Worm (Caenorhabditis elegans): Measurements from ENCODE around the gene H10D18.1.

The H10D18.1 gene

DNA sequence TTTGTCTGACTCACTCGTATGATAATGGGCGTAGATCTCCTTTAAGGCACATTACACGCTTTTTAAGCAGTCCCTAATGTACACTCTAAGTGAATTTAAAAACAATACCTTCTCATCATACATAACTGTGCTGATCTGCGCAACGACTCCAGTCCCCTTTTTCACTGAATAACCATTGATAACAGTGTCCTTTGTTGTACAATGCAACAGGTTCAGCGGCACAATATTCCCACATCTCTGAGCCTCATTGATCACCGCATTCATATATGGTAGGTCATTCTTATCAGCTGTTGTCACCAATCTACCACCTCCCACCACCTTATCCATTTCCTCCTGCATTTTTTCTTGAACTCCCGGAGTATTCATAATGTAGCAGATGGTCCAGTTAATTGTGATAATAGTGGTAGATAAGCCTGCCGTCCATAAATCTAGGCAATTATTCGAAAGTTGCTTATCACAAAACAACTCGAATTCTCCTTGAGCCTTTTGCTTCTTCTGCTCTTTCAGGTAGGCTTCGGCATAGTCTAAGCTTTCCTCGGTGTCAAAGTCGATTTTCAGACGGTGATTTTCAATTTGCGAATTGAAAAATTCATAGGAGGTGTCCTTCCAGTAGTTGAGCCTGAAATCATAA, 13.1 kb upstream of the H10D18.1 start:
- TF ChIP-seq him-1 (tag; optimal IDR thresholded peaks at IDR 0.05): no peak
- TF ChIP-seq W03F9.2 (tag; optimal IDR thresholded peaks at IDR 0.05): no peak
- no peak for TF ChIP-seq dao-5 (tag; optimal IDR thresholded peaks at IDR 0.05)

ce11 chrV:3803343-3803742, 11.7 kb upstream of the H10D18.1 start, which contains the start of gene cyp-33C8:
Gene cyp-33C8, minus strand, starts transcription at chrV:3803542.
- TF ChIP-seq him-1 (tag; optimal IDR thresholded peaks at IDR 0.05) (no peak), dao-5 (tag; optimal IDR thresholded peaks at IDR 0.05) (no peak), W03F9.2 (tag; optimal IDR thresholded peaks at IDR 0.05) (no peak)

- TF ChIP-seq him-1 (tag; optimal IDR thresholded peaks at IDR 0.05): no peak
- TF ChIP-seq dao-5 (tag; optimal IDR thresholded peaks at IDR 0.05): no peak
- TF ChIP-seq W03F9.2 (tag; optimal IDR thresholded peaks at IDR 0.05): no peak
Observed at ce11 chrV:3805499-3805898, 9.5 kb upstream of the H10D18.1 start, which contains the start of gene R08F11.4. Gene R08F11.4, minus strand, starts transcription at chrV:3805527.

- TF ChIP-seq him-1 (tag; optimal IDR thresholded peaks at IDR 0.05): no peak
- TF ChIP-seq dao-5 (tag; optimal IDR thresholded peaks at IDR 0.05): no peak
- TF ChIP-seq W03F9.2 (tag; optimal IDR thresholded peaks at IDR 0.05): no peak
Observed at ce11 chrV:3805961-3806360, 9.1 kb upstream of the H10D18.1 start, which contains the start of gene srw-7. Gene srw-7, plus strand, starts transcription at chrV:3806261.

DNA sequence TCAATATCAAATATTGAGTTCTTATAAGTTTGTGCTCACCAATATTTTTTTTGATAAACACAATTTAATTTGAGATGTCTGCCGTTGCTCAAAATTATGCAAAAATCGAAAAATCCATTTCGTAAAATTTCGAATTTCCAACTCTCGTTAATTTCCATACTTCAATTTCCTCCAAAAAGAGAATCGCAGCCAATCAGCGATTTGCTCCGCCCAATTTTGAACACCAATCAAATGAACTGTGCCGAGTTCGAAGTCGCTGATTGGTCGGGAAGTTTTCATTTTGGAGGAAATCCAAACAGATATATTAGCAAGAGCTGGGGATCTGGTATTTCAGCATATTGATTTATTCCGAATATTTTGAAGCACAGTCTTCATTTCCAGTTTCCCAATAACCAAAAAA, 7.2 kb upstream of the H10D18.1 start:
- TF ChIP-seq dao-5 (tag; optimal IDR thresholded peaks at IDR 0.05) (no peak), him-1 (tag; optimal IDR thresholded peaks at IDR 0.05) (no peak), W03F9.2 (tag; optimal IDR thresholded peaks at IDR 0.05) (no peak)

ce11 chrV:3808336-3808735, 6.7 kb upstream of the H10D18.1 start, which contains the start of gene srw-6:
Gene srw-6, plus strand, starts transcription at chrV:3808636.
- TF ChIP-seq W03F9.2 (tag; optimal IDR thresholded peaks at IDR 0.05) (no peak), him-1 (tag; optimal IDR thresholded peaks at IDR 0.05) (no peak), dao-5 (tag; optimal IDR thresholded peaks at IDR 0.05) (no peak)

ce11 chrV:3810035-3810434, 5.0 kb upstream of the H10D18.1 start:
- TF ChIP-seq him-1 (tag; optimal IDR thresholded peaks at IDR 0.05) (no peak), dao-5 (tag; optimal IDR thresholded peaks at IDR 0.05) (no peak), W03F9.2 (tag; optimal IDR thresholded peaks at IDR 0.05) (no peak)

DNA sequence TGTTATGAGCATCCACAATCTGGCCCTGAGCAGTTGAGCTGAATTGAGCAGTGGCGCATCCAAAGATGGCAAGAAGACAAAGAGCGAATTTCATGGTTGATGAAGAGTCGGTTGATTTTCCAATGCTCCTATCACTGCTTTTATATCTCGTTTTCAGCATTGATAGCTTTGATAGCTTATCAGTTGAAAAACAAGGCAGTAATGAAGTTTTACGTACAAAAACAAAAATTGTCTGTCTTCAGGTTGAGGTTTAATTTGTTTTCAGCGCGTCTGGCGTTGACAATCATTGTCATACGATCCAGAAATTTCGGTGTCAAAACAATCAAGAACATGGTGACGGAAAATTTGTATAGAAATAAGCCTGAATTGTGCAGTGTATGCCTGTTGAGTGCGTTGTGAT, 3.5 kb upstream of the H10D18.1 start, which contains the start of gene scl-13:
Gene scl-13, minus strand, starts transcription at position 101 of the 400 bp plus-strand sequence.
- no peak for TF ChIP-seq W03F9.2 (tag; optimal IDR thresholded peaks at IDR 0.05)

DNA sequence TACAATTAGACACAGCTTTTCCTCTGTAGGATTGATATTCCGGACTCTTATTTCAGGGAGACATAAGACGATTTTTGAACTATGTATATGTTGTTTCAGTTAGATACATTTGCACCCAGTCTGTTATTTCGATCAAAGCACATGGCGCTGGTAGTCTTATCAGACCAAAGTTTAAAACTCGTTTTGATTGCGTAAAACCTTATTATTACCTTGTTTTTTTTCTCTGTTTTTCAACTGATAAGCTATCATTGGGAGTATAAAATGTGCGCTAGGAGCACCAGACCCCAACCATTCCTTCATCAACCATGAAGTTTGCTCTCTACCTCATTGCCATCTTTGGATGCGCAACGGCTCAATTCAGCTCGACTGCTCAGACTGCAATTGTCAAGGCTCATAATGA, 2.7 kb upstream of the H10D18.1 start, which contains the start of gene scl-12:
Gene scl-12, plus strand, starts transcription at position 301 of the 400 bp plus-strand sequence.
- TF ChIP-seq W03F9.2 (tag; optimal IDR thresholded peaks at IDR 0.05) (no peak), dao-5 (tag; optimal IDR thresholded peaks at IDR 0.05) (no peak), him-1 (tag; optimal IDR thresholded peaks at IDR 0.05) (no peak)

ce11 chrV:3814009-3814408, 1.0 kb upstream of the H10D18.1 start:
- TF ChIP-seq him-1 (tag; optimal IDR thresholded peaks at IDR 0.05) (no peak), dao-5 (tag; optimal IDR thresholded peaks at IDR 0.05) (no peak), W03F9.2 (tag; optimal IDR thresholded peaks at IDR 0.05) (no peak)

DNA sequence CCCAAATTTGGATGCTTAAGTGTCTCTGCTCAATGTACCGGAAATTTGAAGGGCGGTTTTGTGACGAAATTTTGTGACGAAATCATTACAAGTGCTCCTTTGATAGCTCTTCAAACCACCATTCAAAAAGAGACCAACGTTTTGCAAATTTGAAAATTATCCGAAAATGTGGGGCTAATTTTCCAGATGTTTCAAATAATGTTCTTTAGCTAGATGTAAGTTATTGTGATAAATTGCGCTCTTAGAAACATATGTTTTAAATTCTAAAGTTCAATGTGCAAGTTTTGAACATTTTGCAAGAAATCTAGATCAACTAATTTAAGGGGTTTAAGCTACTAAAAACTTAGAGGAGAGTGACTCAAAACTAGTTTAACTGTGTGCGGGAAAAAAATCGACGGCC, 5.9 kb downstream of the H10D18.1 start:
- TF ChIP-seq him-1 (tag; optimal IDR thresholded peaks at IDR 0.05) (no peak), dao-5 (tag; optimal IDR thresholded peaks at IDR 0.05) (no peak), W03F9.2 (tag; optimal IDR thresholded peaks at IDR 0.05) (no peak)

ce11 chrV:3825190-3825589, 10.2 kb downstream of the H10D18.1 start:
- TF ChIP-seq him-1 (tag; optimal IDR thresholded peaks at IDR 0.05): no peak
- TF ChIP-seq dao-5 (tag; optimal IDR thresholded peaks at IDR 0.05): no peak
- no peak for TF ChIP-seq W03F9.2 (tag; optimal IDR thresholded peaks at IDR 0.05)

- TF ChIP-seq W03F9.2 (tag; optimal IDR thresholded peaks at IDR 0.05) (no peak), him-1 (tag; optimal IDR thresholded peaks at IDR 0.05) (no peak), dao-5 (tag; optimal IDR thresholded peaks at IDR 0.05) (no peak)
Observed at ce11 chrV:3831616-3832015, 16.6 kb downstream of the H10D18.1 start, which contains the start of gene H10D18.5. Gene H10D18.5, minus strand, starts transcription at chrV:3831716.

- TF ChIP-seq dao-5 (tag; optimal IDR thresholded peaks at IDR 0.05) (no peak), W03F9.2 (tag; optimal IDR thresholded peaks at IDR 0.05) (no peak), him-1 (tag; optimal IDR thresholded peaks at IDR 0.05) (no peak)
Observed at ce11 chrV:3832103-3832502, 17.1 kb downstream of the H10D18.1 start.

DNA sequence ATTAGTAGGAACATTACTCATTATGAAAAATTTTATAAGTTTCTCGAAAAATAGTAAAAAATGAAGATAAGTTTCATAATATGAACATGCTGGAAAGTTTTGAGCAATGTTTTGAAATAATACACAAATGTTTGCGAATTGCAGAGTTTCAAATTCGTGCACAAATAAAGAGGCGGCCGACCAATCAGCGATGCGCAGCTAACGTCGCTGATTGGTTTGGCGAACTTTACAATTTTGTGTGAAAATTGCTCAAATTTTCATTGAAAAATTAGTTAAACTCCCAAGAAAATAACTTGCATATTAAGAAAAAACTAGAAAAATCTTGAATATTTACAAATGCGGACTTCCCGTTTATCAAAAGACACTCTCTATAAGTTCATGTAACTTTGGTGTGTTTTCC, 17.6 kb downstream of the H10D18.1 start:
- TF ChIP-seq him-1 (tag; optimal IDR thresholded peaks at IDR 0.05) (no peak), W03F9.2 (tag; optimal IDR thresholded peaks at IDR 0.05) (no peak), dao-5 (tag; optimal IDR thresholded peaks at IDR 0.05) (no peak)

Measured in whole organism, L4/young adult.